Fruit fly (Drosophila melanogaster): ENCODE measurements around the gene CG4631.

DNA sequence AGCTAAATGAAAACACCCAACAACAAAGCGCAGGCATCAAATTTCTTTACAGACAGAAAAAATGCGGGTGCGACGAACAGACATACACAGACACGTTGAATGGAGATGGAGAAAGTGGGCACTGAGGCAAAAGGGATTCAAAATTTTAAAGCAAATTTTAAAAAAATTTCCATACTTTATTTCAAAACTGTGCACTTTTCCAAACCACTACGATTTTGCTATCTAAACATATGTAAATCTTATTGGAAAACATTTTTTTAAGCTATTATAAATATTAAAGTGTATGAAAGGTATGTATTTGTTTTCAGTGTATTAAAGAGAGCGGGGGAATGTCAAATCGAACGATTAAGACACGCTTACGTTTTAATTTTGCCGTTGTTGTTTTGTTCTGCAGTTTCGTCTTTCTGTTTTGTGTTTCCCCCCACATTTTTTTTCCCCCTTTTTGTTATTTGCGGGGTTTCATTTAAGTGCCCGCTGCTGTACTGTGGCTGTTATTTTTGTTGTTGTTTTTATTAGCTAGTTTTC lies 13.3 kb downstream of the CG4631 start:
- TF ChIP-seq psq (GFP tag; optimal IDR thresholded peaks at IDR 0.05), result peak; percentile 91
- TF ChIP-seq dmrt93B (GFP tag; optimal IDR thresholded peaks at IDR 0.05), result peak; percentile 88
- TF ChIP-seq Hr78 (GFP tag; optimal IDR thresholded peaks at IDR 0.05), result no peak
- peak; percentile 77 for TF ChIP-seq jim (GFP tag; optimal IDR thresholded peaks at IDR 0.05)
- peak; percentile 67 for TF ChIP-seq sage (GFP tag; optimal IDR thresholded peaks at IDR 0.05)
- no peak for TF ChIP-seq Myc (optimal IDR thresholded peaks at IDR 0.05)
- no peak for TF ChIP-seq Jra (GFP tag; optimal IDR thresholded peaks at IDR 0.05)
- no peak for TF ChIP-seq pan (optimal IDR thresholded peaks at IDR 0.05)
- peak; percentile 8 for TF ChIP-seq CrebA (GFP tag; optimal IDR thresholded peaks at IDR 0.05; ENCODE audit: borderline replicate concordance)
